Worm (Caenorhabditis elegans) whole organism, L3 larva: ENCODE results near the gene K08D8.6.
A peak's percentile ranks its signal among the peaks of the same experiment; 100 is the strongest.

Experiments
- aly-2 ChIP-seq: fragments of 150-350 bp; optimal IDR thresholded peaks from 2 replicates; lab custom pipeline; 2014; ENCODE audit warnings: missing biosample characterization, missing genetic modification characterization
- ceh-82 ChIP-seq: fragments of 150-350 bp; optimal IDR thresholded peaks from 2 replicates; lab custom pipeline; 2014; ENCODE audit warnings: missing biosample characterization, missing genetic modification characterization
- ceh-9 ChIP-seq: sonication (generic microtip); optimal IDR thresholded peaks from 2 replicates; lab custom pipeline; 2018; ENCODE audit warnings: missing biosample characterization, missing genetic modification characterization
- egl-27 ChIP-seq: sonication (generic microtip); optimal IDR thresholded peaks from 4 replicates; lab custom pipeline; 2017; ENCODE audit warnings: missing biosample characterization, missing genetic modification reagents, missing genetic modification characterization
- egl-5 ChIP-seq: fragments of 150-350 bp; optimal IDR thresholded peaks from 2 replicates; lab custom pipeline; 2017; ENCODE audit warnings: missing biosample characterization, missing genetic modification reagents, missing genetic modification characterization, inconsistent platforms
- elt-1 ChIP-seq: fragments of 150-350 bp; optimal IDR thresholded peaks from 2 replicates; lab custom pipeline; 2014; ENCODE audit warnings: missing biosample characterization, missing genetic modification characterization
- elt-2 ChIP-seq: sonication (generic microtip); optimal IDR thresholded peaks from 2 replicates; lab custom pipeline; 2016; ENCODE audit warnings: missing genetic modification reagents, mild to moderate bottlenecking, missing genetic modification characterization, missing compliant biosample characterization
- eor-1 ChIP-seq, 2 experiments: fragments of 150-350 bp; optimal IDR thresholded peaks; 2 replicates each; lab custom pipeline; 2014 to 2018; ENCODE audit warnings: missing biosample characterization in 2 of 2, missing genetic modification characterization in 2 of 2
- fkh-10 ChIP-seq: sonication (generic microtip); optimal IDR thresholded peaks from 2 replicates; lab custom pipeline; 2017; ENCODE audit warnings: missing biosample characterization, missing genetic modification reagents, missing genetic modification characterization
- fkh-2 ChIP-seq: fragments of 150-350 bp; optimal IDR thresholded peaks from 2 replicates; lab custom pipeline; 2014; ENCODE audit warnings: missing biosample characterization, missing genetic modification reagents, missing genetic modification characterization
- fos-1 ChIP-seq: fragments of 150-350 bp; optimal IDR thresholded peaks from 2 replicates; lab custom pipeline; 2014; ENCODE audit warnings: missing biosample characterization, missing genetic modification characterization
- hmg-11 ChIP-seq: sonication (generic microtip); optimal IDR thresholded peaks from 2 replicates; lab custom pipeline; 2016; ENCODE audit warnings: missing genetic modification characterization, missing compliant biosample characterization
- jun-1 ChIP-seq: fragments of 150-350 bp; optimal IDR thresholded peaks from 2 replicates; lab custom pipeline; 2014; ENCODE audit warnings: missing biosample characterization, missing genetic modification reagents, missing genetic modification characterization
- lin-15B ChIP-seq: fragments of 150-350 bp; optimal IDR thresholded peaks from 2 replicates; lab custom pipeline; 2014; ENCODE audit warnings: missing biosample characterization, missing genetic modification characterization
- lin-39 ChIP-seq: fragments of 150-350 bp; optimal IDR thresholded peaks from 2 replicates; lab custom pipeline; 2018; ENCODE audit warnings: missing biosample characterization, missing genetic modification reagents, missing genetic modification characterization
- lsy-12 ChIP-seq: sonication (generic microtip); optimal IDR thresholded peaks from 2 replicates; lab custom pipeline; 2016; ENCODE audit warnings: mild to moderate bottlenecking, missing genetic modification characterization, missing compliant biosample characterization
- mdl-1 ChIP-seq: fragments of 150-350 bp; optimal IDR thresholded peaks from 2 replicates; lab custom pipeline; 2014; ENCODE audit warnings: missing biosample characterization, missing genetic modification characterization
- nfya-1 ChIP-seq: sonication (generic microtip); optimal IDR thresholded peaks from 2 replicates; lab custom pipeline; 2017; ENCODE audit warnings: missing genetic modification characterization, mild to moderate bottlenecking, missing compliant biosample characterization, antibody characterized with exemption, moderate library complexity; ENCODE audit not compliant: insufficient read depth
- nhr-11 ChIP-seq: fragments of 150-350 bp; optimal IDR thresholded peaks from 2 replicates; lab custom pipeline; 2014; ENCODE audit warnings: missing biosample characterization, missing genetic modification characterization
- nhr-237 ChIP-seq: fragments of 150-350 bp; optimal IDR thresholded peaks from 2 replicates; lab custom pipeline; 2014; ENCODE audit warnings: missing biosample characterization, missing genetic modification characterization
- nhr-43 ChIP-seq: sonication (generic microtip); optimal IDR thresholded peaks from 2 replicates; lab custom pipeline; 2016; ENCODE audit warnings: mild to moderate bottlenecking, missing genetic modification characterization, missing compliant biosample characterization; ENCODE audit not compliant: poor library complexity, severe bottlenecking
- nhr-67 ChIP-seq: fragments of 150-350 bp; optimal IDR thresholded peaks from 2 replicates; lab custom pipeline; 2014; ENCODE audit warnings: missing biosample characterization, missing genetic modification characterization
- nhr-76 ChIP-seq: fragments of 150-350 bp; sonication (generic microtip); optimal IDR thresholded peaks from 5 replicates; lab custom pipeline; 2014; ENCODE audit warnings: missing biosample characterization, missing genetic modification characterization
- nhr-77 ChIP-seq: fragments of 150-350 bp; optimal IDR thresholded peaks from 2 replicates; lab custom pipeline; 2014; ENCODE audit warnings: missing biosample characterization, missing genetic modification characterization
- pha-4 ChIP-seq: fragments of 150-350 bp; optimal IDR thresholded peaks from 2 replicates; lab custom pipeline; 2014; ENCODE audit warnings: missing biosample characterization, missing genetic modification reagents, missing genetic modification characterization
- pqm-1 ChIP-seq: fragments of 150-350 bp; optimal IDR thresholded peaks from 2 replicates; lab custom pipeline; 2017; ENCODE audit warnings: missing biosample characterization, missing genetic modification characterization, inconsistent platforms
- skn-1 ChIP-seq: fragments of 150-350 bp; optimal IDR thresholded peaks from 2 replicates; lab custom pipeline; 2014; ENCODE audit warnings: missing biosample characterization, missing genetic modification characterization
- snpc-4 ChIP-seq: fragments of 150-350 bp; optimal IDR thresholded peaks from 2 replicates; lab custom pipeline; 2014; ENCODE audit warnings: missing biosample characterization, missing genetic modification characterization
- unc-39 ChIP-seq: sonication (generic microtip); optimal IDR thresholded peaks from 4 replicates; lab custom pipeline; 2017; ENCODE audit warnings: missing biosample characterization, missing genetic modification characterization
- unc-62 ChIP-seq: fragments of 150-350 bp; sonication (generic microtip); optimal IDR thresholded peaks from 4 replicates; lab custom pipeline; 2014; ENCODE audit warnings: missing biosample characterization, missing genetic modification reagents, missing genetic modification characterization
- ztf-4 ChIP-seq: fragments of 150-350 bp; optimal IDR thresholded peaks from 2 replicates; lab custom pipeline; 2014; ENCODE audit warnings: missing biosample characterization, missing genetic modification characterization

K08D8.6 gene

ce11 chrIV:12894996-12895395, 4.7 kb upstream of the K08D8.6 start, which contains the start of gene K08D8.11:
Gene K08D8.11 (plus strand): TSS chrIV:12895296.
- TF ChIP-seq lsy-12 (no peak), elt-1 (tag; lab: Kevin White, UChicago) (no peak), lin-39 (no peak), snpc-4 (tag; lab: Kevin White, UChicago) (no peak), mdl-1 (tag; lab: Kevin White, UChicago) (no peak), egl-5 (tag; lab: Kevin White, UChicago) (no peak)

ce11 chrIV:12893166-12893565, 2.9 kb upstream of the K08D8.6 start, which contains the start of gene K08D8.12:
Gene K08D8.12 (plus strand): TSS chrIV:12893466.
- TF ChIP-seq ceh-9 (tag; lab: Kevin White, UChicago) (no peak), lin-15B (no peak), lsy-12 (no peak), nhr-77 (tag; lab: Kevin White, UChicago) (no peak), fkh-2 (tag; lab: Kevin White, UChicago) (no peak), fos-1 (tag; lab: Kevin White, UChicago) (no peak), hmg-11 (tag; lab: Kevin White, UChicago) (no peak), aly-2 (tag; lab: Kevin White, UChicago) (no peak)

ce11 chrIV:12892194-12892593, 1.9 kb upstream of the K08D8.6 start, which contains the start of gene K08D8.1:
Gene K08D8.1 (plus strand): TSS chrIV:12892494.
- no peak for TF ChIP-seq egl-5 (tag; lab: Kevin White, UChicago)
- no peak for TF ChIP-seq eor-1 (tag; optimal IDR thresholded peaks at IDR 0.05; lab: Kevin White, UChicago)
- no peak for TF ChIP-seq fkh-10 (GFP tag; lab: Kevin White, UChicago)
- TF ChIP-seq nhr-67 (tag; lab: Kevin White, UChicago) = no peak
- no peak for TF ChIP-seq egl-27 (tag; lab: Kevin White, UChicago)
- TF ChIP-seq elt-2 (tag; lab: Kevin White, UChicago) = peak; percentile 30
- no peak for TF ChIP-seq ztf-4 (tag; lab: Kevin White, UChicago)

ce11 chrIV:12891080-12891479, 772 bp upstream of the K08D8.6 start:
- TF ChIP-seq pqm-1 (peak; percentile 14), elt-2 (tag; lab: Kevin White, UChicago) (peak; percentile 65), ztf-4 (tag; lab: Kevin White, UChicago) (no peak)

ce11 chrIV:12886012-12886411, 4.3 kb downstream of the K08D8.6 start:
- TF ChIP-seq hmg-11 (tag; lab: Kevin White, UChicago) (no peak), elt-2 (tag; lab: Kevin White, UChicago) (peak; percentile 13)

ce11 chrIV:12883190-12883589, 7.1 kb downstream of the K08D8.6 start, which contains the start of gene ZK896.4:
Gene ZK896.4 (minus strand): TSS chrIV:12883290.
- TF ChIP-seq elt-2 (tag; lab: Kevin White, UChicago) = peak; percentile 26
- no peak for TF ChIP-seq nhr-77 (tag; lab: Kevin White, UChicago)

- no peak for TF ChIP-seq nhr-76
- TF ChIP-seq nfya-1 (tag; lab: Kevin White, UChicago) = no peak
- no peak for TF ChIP-seq ceh-82
- TF ChIP-seq pqm-1 = peak; percentile 95
- TF ChIP-seq snpc-4 (tag; lab: Kevin White, UChicago) = no peak
- no peak for TF ChIP-seq nhr-11 (tag; lab: Kevin White, UChicago)
- TF ChIP-seq pha-4 (tag; lab: Kevin White, UChicago) = peak; percentile 79
- TF ChIP-seq ceh-9 (tag; lab: Kevin White, UChicago) = no peak
- TF ChIP-seq fkh-10 (GFP tag; lab: Kevin White, UChicago) = no peak
- TF ChIP-seq unc-39 = no peak
- no peak for TF ChIP-seq nhr-237
- no peak for TF ChIP-seq nhr-43 (tag; lab: Kevin White, UChicago)
- TF ChIP-seq lin-39 = no peak
- TF ChIP-seq skn-1 (tag; lab: Kevin White, UChicago) = no peak
- peak; percentile 85 for TF ChIP-seq elt-2 (tag; lab: Kevin White, UChicago)
- no peak for TF ChIP-seq unc-62 (GFP tag; lab: Kevin White, UChicago)
- no peak for TF ChIP-seq jun-1 (tag; lab: Kevin White, UChicago)
Measured at ce11 chrIV:12879557-12879956, 10.8 kb downstream of the K08D8.6 start, which contains the start of gene ZK896.5. Gene ZK896.5 (minus strand): TSS chrIV:12879645.
